Fruit fly (Drosophila melanogaster): ENCODE results near the gene Unc-115b.
"Not testable (repeated sequence)": the region's sequence is repeated elsewhere in the genome, so short reads cannot be mapped to it uniquely, and the experiment has no call there.

Gene Unc-115b

dm6 chr3R:9701148-9701703 lies 8.7 kb upstream of the Unc-115b start:
- TF ChIP-seq CTCF (optimal IDR thresholded peaks at IDR 0.05) (no peak), CG8478 (optimal IDR thresholded peaks at IDR 0.05) (no peak)

dm6 chr3R:9700513-9700912 lies 7.9 kb upstream of the Unc-115b start:
- TF ChIP-seq CTCF (optimal IDR thresholded peaks at IDR 0.05) = no peak
- TF ChIP-seq CG8478 (optimal IDR thresholded peaks at IDR 0.05) = no peak

DNA sequence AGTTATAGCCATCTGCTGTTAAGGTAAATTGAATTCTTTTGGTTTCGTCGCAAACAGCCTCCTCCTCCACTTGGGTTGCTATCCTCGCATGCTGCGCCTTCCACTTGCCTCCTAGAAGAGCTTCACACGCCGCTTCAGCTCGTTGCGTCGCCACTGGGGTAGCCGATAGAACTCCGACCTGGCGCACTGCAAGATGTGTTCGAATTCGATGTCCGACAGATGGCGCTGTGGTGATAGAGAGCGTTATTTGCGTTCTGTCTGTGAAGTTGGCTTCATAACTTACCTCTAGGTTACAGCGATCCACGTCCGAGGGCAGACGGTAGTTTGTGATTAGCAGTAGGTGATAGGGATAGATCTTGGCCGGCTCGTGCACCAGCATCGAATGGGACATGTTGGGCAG lies 2.4 kb upstream of the Unc-115b start:
- TF ChIP-seq CTCF (optimal IDR thresholded peaks at IDR 0.05) (peak; percentile 73 to 85), CG8478 (optimal IDR thresholded peaks at IDR 0.05) (no peak)

DNA sequence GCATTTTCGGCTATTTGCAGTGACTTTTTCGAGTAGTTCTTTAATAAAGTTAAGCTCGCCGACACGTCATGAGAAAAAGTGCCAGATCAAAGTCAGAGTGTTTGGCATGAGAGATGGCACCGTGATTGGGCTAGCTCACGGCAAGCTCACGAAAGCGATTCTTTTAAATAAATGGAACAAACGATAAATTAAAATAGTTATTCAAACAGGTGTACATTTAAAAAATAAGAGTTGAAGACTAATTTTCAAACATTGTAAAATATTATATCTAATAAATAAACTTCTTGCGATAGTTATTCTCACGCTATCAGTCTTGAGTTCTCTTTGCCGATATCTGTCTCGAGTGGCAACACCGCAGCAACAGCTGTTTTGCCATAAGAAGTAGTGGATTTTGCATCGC lies 7.2 kb downstream of the Unc-115b start, which contains the start of the genes eca and CG18542:
TSS of gene eca (minus strand) at position 101 of the 400 bp plus-strand sequence.
TSS of gene CG18542 (plus strand) at position 385 of the 400 bp plus-strand sequence.
- not testable (repeated sequence) for TF ChIP-seq CTCF, CG8478 (optimal IDR thresholded peaks at IDR 0.05)

DNA sequence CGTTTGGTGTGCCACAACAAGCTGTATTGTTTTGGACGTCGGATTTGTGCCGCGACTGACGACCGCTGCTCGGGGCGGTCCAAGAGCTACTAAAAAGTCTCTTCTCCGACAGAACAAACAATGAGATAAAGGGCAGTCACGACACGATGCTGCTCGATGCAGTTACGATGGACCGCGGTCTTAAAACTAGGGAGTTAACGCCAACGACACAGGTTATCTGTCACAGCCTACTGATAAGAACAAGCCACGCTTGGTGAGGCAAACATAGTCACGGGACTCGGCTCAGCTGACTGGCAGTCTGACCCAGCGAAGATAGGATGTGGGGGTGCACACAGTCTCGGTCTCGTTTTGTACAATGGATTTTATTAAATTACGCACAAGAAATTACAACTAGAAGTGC lies 8.4 kb downstream of the Unc-115b start, which contains the start of gene CG9444:
TSS of gene CG9444 (minus strand) at position 140 of the 400 bp plus-strand sequence.
- TF ChIP-seq CG8478 (optimal IDR thresholded peaks at IDR 0.05) (no peak), CTCF (optimal IDR thresholded peaks at IDR 0.05) (no peak)

dm6 chr3R:9683064-9683682 lies 9.4 kb downstream of the Unc-115b start:
- no peak for TF ChIP-seq CTCF (optimal IDR thresholded peaks at IDR 0.05)
- no peak for TF ChIP-seq CG8478 (optimal IDR thresholded peaks at IDR 0.05)

DNA sequence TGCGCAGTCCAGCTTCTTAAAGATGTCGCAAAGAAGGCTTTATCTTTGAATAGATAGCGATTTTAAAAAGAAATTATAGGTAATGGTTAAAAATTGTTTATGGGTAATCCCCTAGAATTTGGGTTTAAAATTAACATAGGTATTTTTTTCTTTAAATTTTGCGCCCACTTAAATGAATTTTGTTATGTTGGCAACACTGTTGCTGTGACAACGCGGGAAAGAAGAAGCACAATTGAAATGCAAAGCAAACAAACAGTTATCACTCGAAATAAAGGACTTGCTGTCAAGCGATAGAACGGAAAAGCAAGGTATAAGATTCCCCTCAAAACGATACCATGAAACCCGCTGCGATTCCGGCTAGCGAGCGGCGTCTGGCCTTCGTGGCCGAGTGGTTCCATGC lies 12.8 kb downstream of the Unc-115b start, which contains the start of gene nmdyn-D7:
TSS of gene nmdyn-D7 (plus strand) at position 194 of the 400 bp plus-strand sequence.
- TF ChIP-seq CG8478 (optimal IDR thresholded peaks at IDR 0.05) (no peak), CTCF (optimal IDR thresholded peaks at IDR 0.05) (no peak)

dm6 chr3R:9677734-9678341 lies 14.7 kb downstream of the Unc-115b start, which contains the start of gene p23:
Gene p23, plus strand, starts transcription at chr3R:9677927.
- TF ChIP-seq CTCF (optimal IDR thresholded peaks at IDR 0.05) (peak; percentile 79 to 80), CG8478 (optimal IDR thresholded peaks at IDR 0.05) (no peak)

dm6 chr3R:9674968-9675573 lies 17.5 kb downstream of the Unc-115b start, which contains the start of gene Nepl12:
Gene Nepl12, plus strand, starts transcription at chr3R:9675523.
- TF ChIP-seq CG8478 (optimal IDR thresholded peaks at IDR 0.05) (no peak), CTCF (optimal IDR thresholded peaks at IDR 0.05) (no peak)

DNA sequence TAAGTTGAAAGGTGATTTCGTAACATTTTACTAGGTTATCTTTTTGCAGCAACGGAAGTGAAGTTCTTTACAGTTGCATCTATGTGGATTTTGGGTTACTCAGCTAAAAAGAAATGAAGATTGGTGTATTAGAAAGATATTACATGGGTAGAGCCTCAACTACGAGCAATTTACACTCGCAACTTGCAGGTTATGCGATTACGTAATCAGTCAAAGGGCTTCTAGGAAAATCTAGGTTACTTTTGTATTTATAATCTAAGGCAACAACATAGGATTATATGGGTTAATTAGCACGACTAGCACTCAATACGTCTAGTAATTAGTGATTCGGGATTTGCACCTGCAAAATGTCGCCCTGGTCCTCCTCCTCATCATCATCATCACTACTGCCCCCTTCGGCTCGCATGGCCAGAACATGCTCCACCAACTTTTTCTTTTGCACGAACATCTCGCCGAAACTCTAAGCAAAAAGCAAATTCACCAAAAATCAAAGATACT lies 18.3 kb downstream of the Unc-115b start, which contains the start of gene Dhc1:
TSS of gene Dhc1 (minus strand) at position 448 of the 498 bp plus-strand sequence.
- TF ChIP-seq CTCF (optimal IDR thresholded peaks at IDR 0.05) (no peak), CG8478 (optimal IDR thresholded peaks at IDR 0.05) (no peak)

dm6 chr3R:9673207-9673606 lies 19.4 kb downstream of the Unc-115b start:
- TF ChIP-seq CTCF (optimal IDR thresholded peaks at IDR 0.05) = peak; percentile 63 to 64
- TF ChIP-seq CG8478 (optimal IDR thresholded peaks at IDR 0.05) = no peak

DNA sequence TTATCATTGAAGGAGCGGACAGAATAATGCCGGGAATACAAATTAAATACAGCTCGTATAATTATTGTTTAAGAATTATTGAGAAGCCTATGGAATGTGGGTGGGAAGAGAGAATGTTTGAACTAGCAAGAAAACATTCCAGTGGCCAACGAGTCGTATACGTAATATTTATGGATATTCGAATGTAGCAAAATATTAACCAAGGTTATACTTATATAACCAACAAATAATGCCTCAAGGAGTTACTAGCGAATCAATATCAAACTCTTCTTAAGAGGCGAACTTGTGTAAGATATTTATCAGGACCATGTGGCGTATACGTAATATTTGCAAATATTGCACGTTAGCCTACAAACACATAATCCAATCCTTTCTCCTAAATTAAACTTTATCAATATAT lies 27.2 kb downstream of the Unc-115b start:
- TF ChIP-seq CG8478 (optimal IDR thresholded peaks at IDR 0.05) (no peak), CTCF (optimal IDR thresholded peaks at IDR 0.05) (no peak)

- no peak for TF ChIP-seq CG8478 (optimal IDR thresholded peaks at IDR 0.05)
- no peak for TF ChIP-seq CTCF (optimal IDR thresholded peaks at IDR 0.05)
Observed at dm6 chr3R:9646104-9646707, 46.4 kb downstream of the Unc-115b start, which contains the start of gene Fst. Gene Fst, minus strand, starts transcription at chr3R:9646154.

dm6 chr3R:9644620-9645019 lies 48.0 kb downstream of the Unc-115b start:
- TF ChIP-seq CG8478 (optimal IDR thresholded peaks at IDR 0.05) (no peak), CTCF (optimal IDR thresholded peaks at IDR 0.05) (no peak)

DNA sequence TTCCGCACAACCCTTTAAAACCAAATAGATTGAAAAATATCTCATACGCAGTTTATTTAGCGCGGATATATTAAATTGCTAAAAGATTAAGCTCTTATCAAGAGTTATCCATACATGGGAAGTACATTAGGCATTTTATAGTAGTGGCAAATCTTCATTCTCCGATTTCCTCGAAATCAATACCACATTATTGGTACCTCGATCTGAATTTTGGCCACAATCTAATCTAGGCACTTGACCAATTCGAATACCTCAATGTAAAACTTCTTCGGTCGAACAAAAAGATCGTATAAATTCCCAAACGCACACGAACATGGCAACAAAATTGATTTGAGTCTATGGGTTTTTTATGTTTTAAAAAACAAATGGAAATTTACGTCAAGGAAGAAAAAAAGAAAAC lies 48.6 kb downstream of the Unc-115b start:
- TF ChIP-seq CG8478 (optimal IDR thresholded peaks at IDR 0.05) = no peak
- no peak for TF ChIP-seq CTCF (optimal IDR thresholded peaks at IDR 0.05)
